Worm (Caenorhabditis elegans) whole organism, L4 larva: ENCODE results near the gene nhr-19.

Experiments
- F44E2.7 ChIP-seq: fragments of 200-800 bp; sonication (Bioruptor generic); IDR thresholded peaks from 2 replicates; pipeline ENCODE4 v2.1.2; 2022; ENCODE audit warnings: missing genetic modification characterization, missing compliant biosample characterization
- lin-15B ChIP-seq: fragments of 150-350 bp; sonication (generic microtip); optimal IDR thresholded peaks from 3 replicates; lab custom pipeline; 2014; ENCODE audit warnings: missing biosample characterization, missing genetic modification characterization
- mep-1 ChIP-seq: fragments of 150-350 bp; sonication (generic microtip); optimal IDR thresholded peaks from 3 replicates; lab custom pipeline; 2014; ENCODE audit warnings: missing biosample characterization, missing genetic modification characterization
- spr-1 ChIP-seq: sonication (generic microtip); optimal IDR thresholded peaks from 2 replicates; lab custom pipeline; 2016; ENCODE audit warnings: mild to moderate bottlenecking, missing genetic modification characterization, missing compliant biosample characterization
- ztf-11 ChIP-seq: fragments of 150-350 bp; optimal IDR thresholded peaks from 2 replicates; lab custom pipeline; 2014; ENCODE audit warnings: missing biosample characterization, missing genetic modification characterization

- peak; percentile 4 for TF ChIP-seq mep-1 (tag; lab: Kevin White, UChicago)
- no peak for TF ChIP-seq F44E2.7 (GFP tag; lab: Robert Waterston, UW)
- TF ChIP-seq ztf-11 (tag; lab: Kevin White, UChicago), result no peak
- no peak for TF ChIP-seq spr-1 (tag; lab: Kevin White, UChicago)
- no peak for TF ChIP-seq lin-15B (tag; lab: Kevin White, UChicago)
Measured at ce11 chrII:9602566-9602965, 2.8 kb downstream of the nhr-19 start.
